Fruit fly (Drosophila melanogaster): ENCODE data around the gene Xpac.

- TF ChIP-seq psq (optimal IDR thresholded peaks at IDR 0.05): no peak
- no peak for TF ChIP-seq insv (optimal IDR thresholded peaks at IDR 0.05)
- TF ChIP-seq h (optimal IDR thresholded peaks at IDR 0.05): no peak
- TF ChIP-seq Sin3A (optimal IDR thresholded peaks at IDR 0.05): no peak
- no peak for TF ChIP-seq Myc (optimal IDR thresholded peaks at IDR 0.05)
These were observed 9.8 kb upstream of the Xpac start, which contains the start of the genes dgt4 and Nsun2 for dm6 chrX:4113698-4114216.

All from Kc167 (cell line).